Fruit fly (Drosophila melanogaster) whole organism, pupa: Measurements from ENCODE around the gene CG12974.

ENCODE experiments used
- CG10348 ChIP-seq: fragments of 200-800 bp; sonication (Bioruptor generic); IDR thresholded peaks from 2 replicates; pipeline ENCODE4 v1.3.6; 2022; ENCODE audit warnings: missing biosample characterization, missing genetic modification characterization
- CG12605 ChIP-seq: fragments of 200-800 bp; sonication (Bioruptor generic); IDR thresholded peaks from 2 replicates; pipeline ENCODE4 v1.3.6; 2022; ENCODE audit warnings: missing biosample characterization, missing genetic modification characterization
- CG13204 ChIP-seq: fragments of 200-800 bp; sonication (Bioruptor generic); optimal IDR thresholded peaks from 2 replicates; lab custom pipeline; 2018; ENCODE audit warnings: missing biosample characterization, mild to moderate bottlenecking, missing genetic modification characterization, moderate library complexity
- CG14655 ChIP-seq: fragments of 200-800 bp; sonication (Bioruptor generic); optimal IDR thresholded peaks from 3 replicates; lab custom pipeline; 2017; ENCODE audit warnings: mild to moderate bottlenecking, missing biosample characterization, missing genetic modification reagents, missing genetic modification characterization
- CG15710 ChIP-seq: fragments of 200-800 bp; sonication (Bioruptor generic); optimal IDR thresholded peaks from 2 replicates; lab custom pipeline; 2018; ENCODE audit warnings: missing biosample characterization, mild to moderate bottlenecking, missing genetic modification characterization, moderate library complexity
- CG17806 ChIP-seq: fragments of 200-800 bp; sonication (Bioruptor generic); optimal IDR thresholded peaks from 2 replicates; lab custom pipeline; 2018; ENCODE audit warnings: missing biosample characterization, mild to moderate bottlenecking, missing genetic modification characterization, moderate library complexity
- CG32121 ChIP-seq: fragments of 200-800 bp; sonication (Bioruptor generic); IDR thresholded peaks from 2 replicates; pipeline ENCODE4 v1.3.6; 2022; ENCODE audit warnings: missing biosample characterization, missing genetic modification characterization
- CG34367 ChIP-seq: fragments of 200-800 bp; sonication (Bioruptor generic); optimal IDR thresholded peaks from 2 replicates; lab custom pipeline; 2018; ENCODE audit warnings: missing biosample characterization, mild to moderate bottlenecking, missing genetic modification characterization
- CG4496 ChIP-seq: fragments of 200-800 bp; sonication (Bioruptor generic); IDR thresholded peaks from 3 replicates; pipeline ENCODE4 v1.3.6; 2022; ENCODE audit warnings: missing biosample characterization, missing genetic modification characterization
- CG8159 ChIP-seq: fragments of 200-800 bp; sonication (Bioruptor generic); optimal IDR thresholded peaks from 3 replicates; lab custom pipeline; 2018; ENCODE audit warnings: missing biosample characterization, mild to moderate bottlenecking, missing genetic modification characterization, moderate library complexity
- CG8301 ChIP-seq: fragments of 200-800 bp; sonication (Bioruptor generic); optimal IDR thresholded peaks from 2 replicates; lab custom pipeline; 2018; ENCODE audit warnings: missing biosample characterization, mild to moderate bottlenecking, missing genetic modification characterization
- CG9948 ChIP-seq: fragments of 200-800 bp; sonication (Bioruptor generic); optimal IDR thresholded peaks from 2 replicates; lab custom pipeline; 2018; ENCODE audit warnings: missing biosample characterization, mild to moderate bottlenecking, missing genetic modification characterization, moderate library complexity
- D1 ChIP-seq: fragments of 200-800 bp; sonication (Bioruptor generic); optimal IDR thresholded peaks from 2 replicates; lab custom pipeline; 2018; ENCODE audit warnings: missing biosample characterization, mild to moderate bottlenecking, missing genetic modification characterization, moderate library complexity
- EcR ChIP-seq: fragments of 200-800 bp; sonication (Bioruptor generic); optimal IDR thresholded peaks from 3 replicates; lab custom pipeline; 2019; ENCODE audit warnings: missing biosample characterization, missing genetic modification characterization, mild to moderate bottlenecking, moderate library complexity, missing genetic modification reagents
- Ets98B ChIP-seq: fragments of 200-800 bp; sonication (Bioruptor generic); IDR thresholded peaks from 2 replicates; pipeline ENCODE4 v1.3.6; 2022; ENCODE audit warnings: missing biosample characterization, missing genetic modification characterization
- Pif1A ChIP-seq: fragments of 200-800 bp; sonication (Bioruptor generic); optimal IDR thresholded peaks from 3 replicates; lab custom pipeline; 2016; ENCODE audit warnings: missing biosample characterization, missing genetic modification characterization
- Pif1B ChIP-seq: fragments of 200-800 bp; sonication (Bioruptor generic); optimal IDR thresholded peaks from 3 replicates; lab custom pipeline; 2016; ENCODE audit warnings: missing biosample characterization, missing genetic modification characterization
- Snoo ChIP-seq: fragments of 200-800 bp; sonication (Bioruptor generic); optimal IDR thresholded peaks from 3 replicates; lab custom pipeline; 2017; ENCODE audit warnings: missing biosample characterization, mild to moderate bottlenecking, missing genetic modification characterization, inconsistent platforms
- fd96Ca ChIP-seq: fragments of 200-800 bp; sonication (Bioruptor generic); IDR thresholded peaks from 3 replicates; pipeline ENCODE4 v1.3.6; 2022; ENCODE audit warnings: missing biosample characterization, missing genetic modification characterization
- gl ChIP-seq: fragments of 200-800 bp; sonication (Bioruptor generic); optimal IDR thresholded peaks from 2 replicates; lab custom pipeline; 2018; ENCODE audit warnings: missing biosample characterization, mild to moderate bottlenecking, missing genetic modification characterization
- rn ChIP-seq: fragments of 200-800 bp; sonication (Bioruptor generic); IDR thresholded peaks from 2 replicates; pipeline ENCODE4 v1.3.6; 2022; ENCODE audit warnings: missing biosample characterization, missing genetic modification characterization

The CG12974 gene

DNA sequence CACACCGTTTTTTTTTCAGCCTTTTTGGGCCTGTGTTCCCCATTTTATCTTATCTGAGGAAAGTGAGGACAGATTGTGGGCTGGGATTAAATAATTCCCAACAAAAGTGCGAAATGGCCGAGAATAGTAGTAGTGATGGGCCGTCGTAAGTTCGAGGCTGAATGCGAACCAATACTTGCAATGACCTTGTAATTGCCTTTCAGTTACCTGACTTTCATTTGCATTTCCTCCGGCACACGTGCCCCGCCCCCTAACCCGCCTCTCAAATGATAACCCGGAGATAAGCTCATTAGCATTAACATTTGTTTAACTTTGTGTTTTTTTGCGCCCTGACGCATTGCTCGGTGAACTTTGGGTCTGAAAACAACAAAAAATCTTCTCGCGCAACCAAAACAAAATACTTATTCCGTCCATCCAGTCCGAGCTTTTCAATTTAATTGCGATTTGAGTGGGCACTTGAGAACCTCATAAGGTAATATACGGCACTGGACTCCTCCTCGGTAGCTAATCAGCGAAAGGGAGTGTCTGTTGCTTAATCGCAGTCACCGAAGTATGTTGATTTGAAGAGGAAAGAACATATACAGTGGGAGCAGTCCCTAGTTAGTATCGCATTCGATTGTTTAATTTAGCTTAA is 7.7 kb downstream of the CG12974 start:
- TF ChIP-seq Ets98B (GFP tag; lab: Robert Waterston, UW) (no peak), D1 (tag; lab: Kevin White, UChicago) (no peak), CG12605 (GFP tag; lab: Robert Waterston, UW) (no peak)

DNA sequence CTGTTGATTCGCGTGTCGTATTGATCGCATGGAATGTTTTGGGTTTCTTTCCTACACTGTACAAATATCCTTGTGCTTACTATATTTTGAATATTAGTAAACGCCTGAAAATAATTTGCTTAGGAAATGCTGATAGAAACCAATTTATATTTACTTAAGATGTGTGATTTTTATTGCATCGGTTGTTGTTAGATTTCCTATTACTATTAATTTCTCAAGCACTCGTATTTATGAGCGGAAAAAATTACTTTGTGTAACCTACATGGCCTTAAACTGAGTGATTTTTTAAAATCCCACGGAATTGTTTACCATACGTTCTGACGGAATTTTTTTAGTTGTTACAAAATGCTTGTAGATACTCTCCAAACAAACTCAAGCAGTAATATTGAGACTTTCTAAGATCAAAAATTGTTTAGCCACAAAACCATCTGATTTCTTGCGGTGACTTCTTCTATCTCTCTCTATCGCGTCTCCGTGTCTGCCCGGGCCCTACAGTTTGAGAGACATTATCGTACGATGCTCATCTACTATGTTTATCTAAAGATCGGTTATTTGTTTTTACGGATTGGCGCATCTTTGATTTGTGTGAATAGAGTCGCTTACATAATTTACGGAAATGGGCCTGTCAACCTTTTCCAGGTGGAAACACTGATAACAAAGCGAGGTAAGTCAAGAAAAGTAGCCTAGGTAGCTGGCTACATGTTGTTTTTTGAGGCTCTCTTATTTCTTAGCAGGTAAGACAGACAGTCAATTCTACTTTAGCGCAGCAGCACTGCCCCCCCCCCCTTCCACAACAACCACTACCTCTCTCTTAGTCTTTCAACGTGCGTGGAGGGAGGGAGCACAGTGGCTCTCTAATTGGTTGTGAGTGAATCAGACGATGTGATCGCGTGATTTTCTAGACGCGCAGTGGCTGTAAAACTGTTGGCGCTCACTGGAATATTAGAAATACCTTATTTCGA is 9.2 kb downstream of the CG12974 start:
- TF ChIP-seq CG17806 (tag; lab: Kevin White, UChicago) (peak; percentile 19), CG32121 (GFP tag; lab: Robert Waterston, UW) (no peak), Ets98B (GFP tag; lab: Robert Waterston, UW) (peak; percentile 17; the same call in 1 of the 2 replicates), CG12605 (GFP tag; lab: Robert Waterston, UW) (0 out of 2 replicates have a peak, but pooled peaks have one; percentile 18), CG14655 (GFP tag; lab: Kevin White, UChicago) (no peak), CG34367 (tag; lab: Kevin White, UChicago) (no peak), CG9948 (tag; lab: Kevin White, UChicago) (peak; percentile 38), CG15710 (peak; percentile 5), CG8159 (peak; percentile 45), Pif1A (GFP tag; lab: Kevin White, UChicago) (no peak), CG4496 (no peak), fd96Ca (GFP tag; lab: Robert Waterston, UW) (no peak), CG13204 (GFP tag; lab: Kevin White, UChicago) (no peak), Pif1B (GFP tag; lab: Kevin White, UChicago) (no peak), Snoo (tag; lab: Kevin White, UChicago) (peak; percentile 12), CG8301 (no peak), rn (GFP tag; lab: Robert Waterston, UW) (no peak), EcR (GFP tag; lab: Kevin White, UChicago) (no peak), gl (tag; lab: Kevin White, UChicago) (no peak), CG10348 (GFP tag; lab: Robert Waterston, UW) (no peak), D1 (tag; lab: Kevin White, UChicago) (no peak)

DNA sequence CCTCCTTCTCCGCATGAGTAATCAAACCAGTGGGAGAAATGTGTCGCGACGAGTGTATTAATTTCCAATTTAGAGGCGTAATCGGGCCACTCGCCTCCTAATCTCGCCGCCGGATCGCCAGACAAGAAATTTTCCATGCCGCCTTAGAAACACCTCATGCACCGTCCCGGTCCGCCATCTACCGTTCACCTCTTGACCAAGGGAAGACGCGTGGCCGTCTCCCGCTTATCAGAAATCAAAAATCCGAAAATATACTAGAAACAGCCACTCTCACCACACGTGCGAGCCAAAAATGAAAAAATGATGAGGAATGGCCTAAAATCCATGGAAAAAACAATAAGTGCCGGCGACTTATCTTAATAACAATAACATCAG is 9.9 kb downstream of the CG12974 start:
- TF ChIP-seq CG34367 (tag; lab: Kevin White, UChicago) (no peak), CG10348 (GFP tag; lab: Robert Waterston, UW) (no peak), CG9948 (tag; lab: Kevin White, UChicago) (no peak), CG17806 (tag; lab: Kevin White, UChicago) (no peak), CG4496 (no peak), Pif1B (GFP tag; lab: Kevin White, UChicago) (no peak), CG13204 (GFP tag; lab: Kevin White, UChicago) (no peak), CG32121 (GFP tag; lab: Robert Waterston, UW) (no peak), CG15710 (no peak), CG14655 (GFP tag; lab: Kevin White, UChicago) (no peak), rn (GFP tag; lab: Robert Waterston, UW) (no peak), Snoo (tag; lab: Kevin White, UChicago) (no peak), CG8159 (no peak), EcR (GFP tag; lab: Kevin White, UChicago) (no peak), Ets98B (GFP tag; lab: Robert Waterston, UW) (no peak), Pif1A (GFP tag; lab: Kevin White, UChicago) (no peak), D1 (tag; lab: Kevin White, UChicago) (no peak)
- TF ChIP-seq, all 21 proteins: peak for 0

DNA sequence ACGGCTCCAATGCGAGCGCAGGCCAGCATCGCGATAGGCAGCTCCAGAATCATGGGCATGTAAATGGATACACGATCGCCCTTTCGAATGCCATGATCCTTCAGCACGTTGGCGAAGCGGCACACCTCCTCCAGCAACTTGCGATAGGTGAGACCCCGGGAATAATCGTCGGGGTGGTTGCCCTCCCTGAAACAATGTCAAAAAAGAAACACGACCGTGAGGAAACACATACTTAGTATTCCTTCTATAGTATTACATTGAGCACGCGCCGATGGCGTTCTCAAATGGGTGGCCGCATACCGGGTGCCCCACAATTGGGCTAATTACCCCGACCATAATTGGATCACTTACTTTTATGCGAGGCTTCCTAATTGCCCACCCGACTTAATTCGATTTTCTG is 12.3 kb downstream of the CG12974 start:
- TF ChIP-seq CG4496 (no peak), CG15710 (no peak), CG8159 (no peak)

DNA sequence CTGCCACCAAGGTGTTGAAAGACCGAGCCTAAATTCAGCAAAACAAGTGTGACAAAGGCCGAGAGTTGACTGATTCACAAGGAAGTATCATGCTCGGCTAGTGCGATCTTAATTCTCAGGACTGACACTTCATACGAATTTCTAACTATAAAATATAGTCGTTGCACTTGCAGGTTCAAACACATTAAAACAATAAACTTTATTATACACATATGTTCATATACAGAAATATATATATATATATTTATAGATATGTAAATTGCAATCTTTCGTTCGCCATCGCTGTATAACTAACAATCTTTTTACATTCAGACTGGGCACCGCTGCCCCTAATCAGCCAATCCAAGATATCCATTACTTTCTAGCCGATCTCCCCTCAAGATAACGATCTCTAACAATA is 15.3 kb downstream of the CG12974 start, which contains the start of gene CG9389:
TSS of gene CG9389 (minus strand) at position 101 of the 400 bp plus-strand sequence.
- no peak for TF ChIP-seq D1 (tag; lab: Kevin White, UChicago)
- no peak for TF ChIP-seq CG12605 (GFP tag; lab: Robert Waterston, UW)
- TF ChIP-seq CG14655 (GFP tag; lab: Kevin White, UChicago), result no peak
- no peak for TF ChIP-seq CG13204 (GFP tag; lab: Kevin White, UChicago)
- TF ChIP-seq CG8301, result no peak
- no peak for TF ChIP-seq CG15710
- no peak for TF ChIP-seq CG17806 (tag; lab: Kevin White, UChicago)
- no peak for TF ChIP-seq CG9948 (tag; lab: Kevin White, UChicago)
- no peak for TF ChIP-seq CG4496

DNA sequence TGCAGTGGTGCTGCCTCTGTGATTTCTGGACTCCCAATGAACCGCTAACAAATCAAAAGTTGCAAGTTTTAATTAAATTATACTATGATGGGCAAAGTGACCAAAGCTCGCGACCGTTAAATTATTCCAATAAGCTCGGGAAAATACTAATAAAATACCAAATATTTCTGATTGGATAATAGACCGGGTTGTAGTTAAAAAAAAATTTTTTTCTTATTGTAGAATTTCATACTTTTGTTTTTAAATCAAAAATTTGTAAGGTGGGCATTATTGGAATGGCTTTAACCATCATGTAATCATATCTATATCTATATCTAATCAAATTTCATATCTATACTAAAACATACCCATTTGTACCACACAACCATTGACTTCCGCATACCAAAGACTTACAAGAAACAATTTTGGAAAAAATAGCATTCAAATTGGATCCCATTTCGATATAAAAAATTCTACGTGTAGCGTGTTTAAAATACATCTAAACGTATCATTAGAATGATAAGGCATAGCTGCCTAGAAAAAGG is 17.8 kb downstream of the CG12974 start, which contains the start of gene CG9391:
TSS of gene CG9391 (minus strand) at position 474 of the 524 bp plus-strand sequence.
- TF ChIP-seq CG8159, result no peak
- TF ChIP-seq CG12605 (GFP tag; lab: Robert Waterston, UW), result no peak
- no peak for TF ChIP-seq CG8301
- TF ChIP-seq D1 (tag; lab: Kevin White, UChicago), result no peak
- TF ChIP-seq Ets98B (GFP tag; lab: Robert Waterston, UW), result no peak
- TF ChIP-seq CG15710, result no peak
- no peak for TF ChIP-seq EcR (GFP tag; lab: Kevin White, UChicago)
- TF ChIP-seq CG14655 (GFP tag; lab: Kevin White, UChicago), result no peak
- TF ChIP-seq CG34367 (tag; lab: Kevin White, UChicago), result no peak
- no peak for TF ChIP-seq Snoo (tag; lab: Kevin White, UChicago)
- no peak for TF ChIP-seq CG13204 (GFP tag; lab: Kevin White, UChicago)
- no peak for TF ChIP-seq rn (GFP tag; lab: Robert Waterston, UW)
- TF ChIP-seq, all 21 proteins: peak for 0
